Worm (Caenorhabditis elegans) whole organism, L2 larva: Measurements from ENCODE around the gene dhhc-13.

Experiments
- ceh-82 ChIP-seq: fragments of 150-350 bp; optimal IDR thresholded peaks from 2 replicates; lab custom pipeline; 2014; ENCODE audit warnings: missing biosample characterization, missing genetic modification characterization
- dmd-4 ChIP-seq: sonication (generic microtip); optimal IDR thresholded peaks from 2 replicates; lab custom pipeline; 2017; ENCODE audit warnings: missing biosample characterization, missing genetic modification characterization
- fos-1 ChIP-seq: fragments of 150-350 bp; optimal IDR thresholded peaks from 2 replicates; lab custom pipeline; 2014; ENCODE audit warnings: missing biosample characterization, missing genetic modification characterization
- lin-39 ChIP-seq: fragments of 150-350 bp; optimal IDR thresholded peaks from 2 replicates; lab custom pipeline; 2014; ENCODE audit warnings: missing biosample characterization, missing genetic modification reagents, missing genetic modification characterization
- mab-5 ChIP-seq: fragments of 150-350 bp; optimal IDR thresholded peaks from 2 replicates; lab custom pipeline; 2014; ENCODE audit warnings: missing biosample characterization, missing genetic modification characterization
- nhr-23 ChIP-seq: fragments of 150-350 bp; optimal IDR thresholded peaks from 2 replicates; lab custom pipeline; 2014; ENCODE audit warnings: missing biosample characterization, missing genetic modification reagents, missing genetic modification characterization
- nhr-25 ChIP-seq: fragments of 150-350 bp; sonication (generic microtip); optimal IDR thresholded peaks from 3 replicates; lab custom pipeline; 2014; ENCODE audit warnings: missing biosample characterization, missing genetic modification characterization
- nhr-77 ChIP-seq: fragments of 150-350 bp; optimal IDR thresholded peaks from 2 replicates; lab custom pipeline; 2014; ENCODE audit warnings: missing biosample characterization, missing genetic modification characterization
- snpc-4 ChIP-seq: fragments of 150-350 bp; optimal IDR thresholded peaks from 2 replicates; lab custom pipeline; 2014; ENCODE audit warnings: missing biosample characterization, missing genetic modification characterization
- ztf-11 ChIP-seq: sonication (generic microtip); optimal IDR thresholded peaks from 2 replicates; lab custom pipeline; 2017; ENCODE audit warnings: missing biosample characterization, missing genetic modification characterization
- ztf-4 ChIP-seq: fragments of 150-350 bp; optimal IDR thresholded peaks from 2 replicates; lab custom pipeline; 2014; ENCODE audit warnings: missing biosample characterization, missing genetic modification characterization

DNA sequence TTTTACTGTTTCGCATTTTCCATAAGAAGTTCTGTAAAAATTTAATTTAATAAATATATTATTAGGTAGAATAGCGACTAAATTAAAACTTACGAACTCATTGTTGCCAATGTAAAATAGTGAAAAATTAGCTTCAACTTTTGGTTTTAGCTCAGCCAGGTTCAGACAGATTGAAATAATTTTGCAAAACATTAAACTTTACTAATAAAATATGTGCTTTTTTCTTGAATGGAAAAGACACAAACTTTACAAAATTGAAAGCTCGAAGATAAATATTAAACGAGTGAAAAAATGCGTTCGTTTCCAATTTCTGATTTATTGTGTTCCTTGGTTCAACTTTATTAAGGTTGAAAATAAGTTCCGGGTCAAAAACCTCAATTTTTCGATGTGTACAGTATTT lies 37.3 kb upstream of the dhhc-13 start, which contains the start of gene srv-22:
- TF ChIP-seq nhr-77 (tag; lab: Kevin White, UChicago) (no peak), dmd-4 (tag; lab: Kevin White, UChicago) (no peak), mab-5 (tag; lab: Kevin White, UChicago) (no peak), fos-1 (tag; lab: Kevin White, UChicago) (no peak), snpc-4 (tag; lab: Kevin White, UChicago) (no peak), ceh-82 (tag; lab: Kevin White, UChicago) (no peak), nhr-23 (tag; lab: Kevin White, UChicago) (no peak), ztf-4 (tag; lab: Kevin White, UChicago) (no peak), ztf-11 (no peak), nhr-25 (tag; lab: Kevin White, UChicago) (no peak), lin-39 (tag; lab: Kevin White, UChicago) (no peak)
